Worm (Caenorhabditis elegans): Measurements from ENCODE around the gene F41G3.18.
A peak's percentile ranks its signal among the peaks of the same experiment; 100 is the strongest.

The F41G3.18 gene

ce11 chrII:6736604-6737003, 31.5 kb upstream of the F41G3.18 start, which contains the start of gene T14B4.1:
T14B4.1 (plus strand) TSS chrII:6736904.
- TF ChIP-seq snpc-1.3 (tag; optimal IDR thresholded peaks at IDR 0.05; ENCODE audit: insufficient read depth) (no peak), lin-35 (GFP tag; optimal IDR thresholded peaks at IDR 0.05) (no peak), tlf-1 (GFP tag; optimal IDR thresholded peaks at IDR 0.05) (no peak), egrh-3 (GFP tag; IDR thresholded peaks at IDR 0.05) (no peak), pbrm-1 (GFP tag; IDR thresholded peaks at IDR 0.05) (no peak), F57C9.4 (tag; optimal IDR thresholded peaks at IDR 0.05) (no peak), F49E8.2 (tag; optimal IDR thresholded peaks at IDR 0.05; ENCODE audit: insufficient read depth) (no peak), ztf-25 (GFP tag; IDR thresholded peaks at IDR 0.05) (no peak), nfya-2 (GFP tag; IDR thresholded peaks at IDR 0.05) (no peak), mel-28 (tag; optimal IDR thresholded peaks at IDR 0.05; ENCODE audit: borderline replicate concordance) (no peak), K12H6.12 (tag; optimal IDR thresholded peaks at IDR 0.05) (no peak), ceh-79 (tag; optimal IDR thresholded peaks at IDR 0.05) (no peak), mcd-1 (GFP tag; IDR thresholded peaks at IDR 0.05) (no peak), nhr-27 (tag; optimal IDR thresholded peaks at IDR 0.05) (no peak)

ce11 chrII:6741428-6741827, 26.7 kb upstream of the F41G3.18 start, which contains the start of gene exos-8:
exos-8 (plus strand) TSS chrII:6741691.
- TF ChIP-seq sea-2 (GFP tag; IDR thresholded peaks at IDR 0.05) = no peak
- TF ChIP-seq bed-2 (GFP tag; IDR thresholded peaks at IDR 0.05) = peak; percentile 64; the same call in 1 of the 2 replicates
- TF ChIP-seq somi-1 (GFP tag; optimal IDR thresholded peaks at IDR 0.05) = no peak
- no peak for TF ChIP-seq F22D6.2 (tag; optimal IDR thresholded peaks at IDR 0.05)
- no peak for TF ChIP-seq tbx-9 (tag; optimal IDR thresholded peaks at IDR 0.05; ENCODE audit: borderline replicate concordance)
- no peak for TF ChIP-seq ceh-91 (GFP tag; IDR thresholded peaks at IDR 0.05)
- no peak for TF ChIP-seq lin-35 (GFP tag; optimal IDR thresholded peaks at IDR 0.05)
- TF ChIP-seq lag-1 (GFP tag; IDR thresholded peaks at IDR 0.05) = no peak
- no peak for TF ChIP-seq nfya-1 (tag; optimal IDR thresholded peaks at IDR 0.05; ENCODE audit: borderline replicate concordance, insufficient read depth)
- no peak for TF ChIP-seq sptf-2 (GFP tag; optimal IDR thresholded peaks at IDR 0.05)
- no peak for TF ChIP-seq lin-40 (tag; optimal IDR thresholded peaks at IDR 0.05)
- TF ChIP-seq tlf-1 (GFP tag; optimal IDR thresholded peaks at IDR 0.05) = no peak
- TF ChIP-seq zfh-2 (GFP tag; conservative IDR thresholded peaks at IDR 0.05) = no peak
- no peak for TF ChIP-seq lsy-27 (tag; optimal IDR thresholded peaks at IDR 0.05; ENCODE audit: borderline replicate concordance, insufficient read depth)
- TF ChIP-seq aptf-3 (GFP tag; IDR thresholded peaks at IDR 0.05) = no peak
- TF ChIP-seq ceh-79 (tag; optimal IDR thresholded peaks at IDR 0.05) = no peak
- no peak for TF ChIP-seq B0035.1 (tag; optimal IDR thresholded peaks at IDR 0.05)
- TF ChIP-seq F52B5.7 (tag; optimal IDR thresholded peaks at IDR 0.05) = no peak
- TF ChIP-seq nhr-90 (tag; optimal IDR thresholded peaks at IDR 0.05) = no peak
- peak; percentile 65 for TF ChIP-seq efl-1 (GFP tag; optimal IDR thresholded peaks at IDR 0.05)
- no peak for TF ChIP-seq pha-4 (tag; optimal IDR thresholded peaks at IDR 0.05)
- no peak for TF ChIP-seq C17E4.6 (GFP tag; IDR thresholded peaks at IDR 0.05)
- TF ChIP-seq xnd-1 (tag; optimal IDR thresholded peaks at IDR 0.05) = no peak
- TF ChIP-seq nhr-80 (tag; optimal IDR thresholded peaks at IDR 0.05) = peak; percentile 54
- TF ChIP-seq pbrm-1 (GFP tag; IDR thresholded peaks at IDR 0.05) = no peak
- TF ChIP-seq F33H1.4 (GFP tag; IDR thresholded peaks at IDR 0.05) = peak; percentile 21; the same call in 1 of the 2 replicates
- TF ChIP-seq lin-26 (GFP tag; IDR thresholded peaks at IDR 0.05) = 0 out of 2 replicates have a peak, but pooled peaks have one; percentile 51
- no peak for TF ChIP-seq ccch-3 (GFP tag; optimal IDR thresholded peaks at IDR 0.05)
- no peak for TF ChIP-seq Y95B8A.8 (GFP tag; IDR thresholded peaks at IDR 0.05)
- peak in 1 of 2 experiments; percentile 39 for TF ChIP-seq rec-8 (tag; optimal IDR thresholded peaks at IDR 0.05)
- peak; percentile 33 for TF ChIP-seq ztf-18 (tag; optimal IDR thresholded peaks at IDR 0.05)
- no peak for TF ChIP-seq ztf-28 (GFP tag; IDR thresholded peaks at IDR 0.05)
- TF ChIP-seq rpc-1 (optimal IDR thresholded peaks at IDR 0.05) = no peak
- no peak for TF ChIP-seq rpc-1 (tag; optimal IDR thresholded peaks at IDR 0.05)
- TF ChIP-seq egl-18 (GFP tag; IDR thresholded peaks at IDR 0.05) = no peak
- 0 out of 2 replicates have a peak, but pooled peaks have one; percentile 16 for TF ChIP-seq madf-6 (GFP tag; IDR thresholded peaks at IDR 0.05)
- no peak for TF ChIP-seq ama-1 (optimal IDR thresholded peaks at IDR 0.05)
- no peak for TF ChIP-seq ama-1 (GFP tag; optimal IDR thresholded peaks at IDR 0.05)

Data from whole organism, young adult.